Worm (Caenorhabditis elegans): Measurements from ENCODE around the gene dnj-3.

The dnj-3 gene

ce11 chrV:15054733-15055132 is 13.7 kb upstream of the dnj-3 start:
- TF ChIP-seq tab-1 (GFP tag; IDR thresholded peaks at IDR 0.05) (no peak), ztf-29 (GFP tag; IDR thresholded peaks at IDR 0.05) (no peak), ztf-23 (GFP tag; IDR thresholded peaks at IDR 0.05) (no peak), med-1 (GFP tag; optimal IDR thresholded peaks at IDR 0.05; ENCODE audit: insufficient read depth) (no peak), cog-1 (tag; optimal IDR thresholded peaks at IDR 0.05) (no peak), ref-1 (GFP tag; conservative IDR thresholded peaks at IDR 0.05) (no peak), T22C8.4 (GFP tag; IDR thresholded peaks at IDR 0.05) (no peak), klf-2 (GFP tag; conservative IDR thresholded peaks at IDR 0.05) (no peak), flt-1 (GFP tag; IDR thresholded peaks at IDR 0.05) (no peak)

- TF ChIP-seq ref-1 (GFP tag; conservative IDR thresholded peaks at IDR 0.05) (no peak), ztf-23 (GFP tag; IDR thresholded peaks at IDR 0.05) (no peak), ztf-29 (GFP tag; IDR thresholded peaks at IDR 0.05) (no peak), cog-1 (tag; optimal IDR thresholded peaks at IDR 0.05) (no peak), klf-2 (GFP tag; conservative IDR thresholded peaks at IDR 0.05) (no peak), flt-1 (GFP tag; IDR thresholded peaks at IDR 0.05) (no peak), tab-1 (GFP tag; IDR thresholded peaks at IDR 0.05) (no peak)
These were observed 12.6 kb upstream of the dnj-3 start, which contains the start of gene C25D7.16 for ce11 chrV:15055873-15056272. C25D7.16 (plus strand) TSS chrV:15056173.

ce11 chrV:15056346-15056839 is 12.1 kb upstream of the dnj-3 start:
- TF ChIP-seq ref-1 (GFP tag; conservative IDR thresholded peaks at IDR 0.05) (no peak), T22C8.4 (GFP tag; IDR thresholded peaks at IDR 0.05) (no peak), med-1 (GFP tag; optimal IDR thresholded peaks at IDR 0.05; ENCODE audit: insufficient read depth) (no peak), ztf-23 (GFP tag; IDR thresholded peaks at IDR 0.05) (no peak), klf-2 (GFP tag; conservative IDR thresholded peaks at IDR 0.05) (no peak), ztf-29 (GFP tag; IDR thresholded peaks at IDR 0.05) (no peak), tab-1 (GFP tag; IDR thresholded peaks at IDR 0.05) (no peak), cog-1 (tag; optimal IDR thresholded peaks at IDR 0.05) (no peak), flt-1 (GFP tag; IDR thresholded peaks at IDR 0.05) (no peak)

ce11 chrV:15057724-15058123 is 10.8 kb upstream of the dnj-3 start:
- no peak for TF ChIP-seq ref-1 (GFP tag; conservative IDR thresholded peaks at IDR 0.05)
- TF ChIP-seq ztf-23 (GFP tag; IDR thresholded peaks at IDR 0.05), result no peak
- no peak for TF ChIP-seq ztf-29 (GFP tag; IDR thresholded peaks at IDR 0.05)
- TF ChIP-seq klf-2 (GFP tag; conservative IDR thresholded peaks at IDR 0.05), result no peak
- TF ChIP-seq med-1 (GFP tag; optimal IDR thresholded peaks at IDR 0.05; ENCODE audit: insufficient read depth), result no peak
- no peak for TF ChIP-seq flt-1 (GFP tag; IDR thresholded peaks at IDR 0.05)
- no peak for TF ChIP-seq T22C8.4 (GFP tag; IDR thresholded peaks at IDR 0.05)
- TF ChIP-seq cog-1 (tag; optimal IDR thresholded peaks at IDR 0.05), result no peak
- no peak for TF ChIP-seq tab-1 (GFP tag; IDR thresholded peaks at IDR 0.05)

- no peak for TF ChIP-seq tab-1 (GFP tag; IDR thresholded peaks at IDR 0.05)
- no peak for TF ChIP-seq ztf-29 (GFP tag; IDR thresholded peaks at IDR 0.05)
- no peak for TF ChIP-seq klf-2 (GFP tag; conservative IDR thresholded peaks at IDR 0.05)
- TF ChIP-seq ref-1 (GFP tag; conservative IDR thresholded peaks at IDR 0.05), result no peak
- no peak for TF ChIP-seq cog-1 (tag; optimal IDR thresholded peaks at IDR 0.05)
- TF ChIP-seq ztf-23 (GFP tag; IDR thresholded peaks at IDR 0.05), result no peak
- no peak for TF ChIP-seq flt-1 (GFP tag; IDR thresholded peaks at IDR 0.05)
- TF ChIP-seq T22C8.4 (GFP tag; IDR thresholded peaks at IDR 0.05), result no peak
- no peak for TF ChIP-seq med-1 (GFP tag; optimal IDR thresholded peaks at IDR 0.05; ENCODE audit: insufficient read depth)
These were observed 10.1 kb upstream of the dnj-3 start for ce11 chrV:15058423-15058822.

ce11 chrV:15058965-15059364 is 9.5 kb upstream of the dnj-3 start:
- TF ChIP-seq tab-1 (GFP tag; IDR thresholded peaks at IDR 0.05) (no peak), cog-1 (tag; optimal IDR thresholded peaks at IDR 0.05) (no peak)

- no peak for TF ChIP-seq tab-1 (GFP tag; IDR thresholded peaks at IDR 0.05)
- TF ChIP-seq klf-2 (GFP tag; conservative IDR thresholded peaks at IDR 0.05), result no peak
These were observed 8.9 kb upstream of the dnj-3 start, which contains the start of the genes mcm-3 and C25D7.15 for ce11 chrV:15059534-15059933. mcm-3 (minus strand) TSS chrV:15059599. C25D7.15 (plus strand) TSS chrV:15059808.

ce11 chrV:15060595-15060994 is 7.9 kb upstream of the dnj-3 start:
- TF ChIP-seq flt-1 (GFP tag; IDR thresholded peaks at IDR 0.05) (no peak), ztf-29 (GFP tag; IDR thresholded peaks at IDR 0.05) (no peak), cog-1 (tag; optimal IDR thresholded peaks at IDR 0.05) (no peak), med-1 (GFP tag; optimal IDR thresholded peaks at IDR 0.05; ENCODE audit: insufficient read depth) (no peak), klf-2 (GFP tag; conservative IDR thresholded peaks at IDR 0.05) (no peak), ref-1 (GFP tag; conservative IDR thresholded peaks at IDR 0.05) (no peak), T22C8.4 (GFP tag; IDR thresholded peaks at IDR 0.05) (no peak)

ce11 chrV:15063987-15064386 is 4.5 kb upstream of the dnj-3 start, which contains the start of gene rap-2:
rap-2 (minus strand) TSS chrV:15064087.
- no peak for TF ChIP-seq klf-2 (GFP tag; conservative IDR thresholded peaks at IDR 0.05)
- TF ChIP-seq ref-1 (GFP tag; conservative IDR thresholded peaks at IDR 0.05), result no peak
- no peak for TF ChIP-seq cog-1 (tag; optimal IDR thresholded peaks at IDR 0.05)
- TF ChIP-seq ztf-23 (GFP tag; IDR thresholded peaks at IDR 0.05), result no peak
- no peak for TF ChIP-seq med-1 (GFP tag; optimal IDR thresholded peaks at IDR 0.05; ENCODE audit: insufficient read depth)
- no peak for TF ChIP-seq flt-1 (GFP tag; IDR thresholded peaks at IDR 0.05)
- no peak for TF ChIP-seq T22C8.4 (GFP tag; IDR thresholded peaks at IDR 0.05)
- TF ChIP-seq ztf-29 (GFP tag; IDR thresholded peaks at IDR 0.05), result no peak
- TF ChIP-seq tab-1 (GFP tag; IDR thresholded peaks at IDR 0.05), result no peak

ce11 chrV:15065068-15065744 is 3.3 kb upstream of the dnj-3 start, which contains the start of gene C25D7.9:
C25D7.9 (plus strand) TSS chrV:15065135.
- TF ChIP-seq ztf-29 (GFP tag; IDR thresholded peaks at IDR 0.05), result no peak
- no peak for TF ChIP-seq ztf-23 (GFP tag; IDR thresholded peaks at IDR 0.05)
- TF ChIP-seq cog-1 (tag; optimal IDR thresholded peaks at IDR 0.05), result no peak
- TF ChIP-seq T22C8.4 (GFP tag; IDR thresholded peaks at IDR 0.05), result peak; percentile 82

Data from whole organism, midembryonic.